Worm (Caenorhabditis elegans): ENCODE results near the gene Y6E2A.4.

- TF ChIP-seq elt-2 (tag; optimal IDR thresholded peaks at IDR 0.05) (peak; percentile 75), tbx-2 (tag; optimal IDR thresholded peaks at IDR 0.05) (no peak), elt-4 (tag; optimal IDR thresholded peaks at IDR 0.05) (no peak), T23F11.4 (GFP tag; optimal IDR thresholded peaks at IDR 0.05) (no peak), hlh-13 (GFP tag; optimal IDR thresholded peaks at IDR 0.05) (no peak), F13H6.1 (tag; optimal IDR thresholded peaks at IDR 0.05) (no peak), nhr-11 (tag; optimal IDR thresholded peaks at IDR 0.05) (no peak), fkh-10 (GFP tag; optimal IDR thresholded peaks at IDR 0.05) (no peak), pha-4 (tag; optimal IDR thresholded peaks at IDR 0.05) (no peak), sox-4 (tag; optimal IDR thresholded peaks at IDR 0.05) (no peak), lim-6 (tag; optimal IDR thresholded peaks at IDR 0.05) (no peak), pros-1 (tag; optimal IDR thresholded peaks at IDR 0.05) (no peak), ceh-48 (tag; optimal IDR thresholded peaks at IDR 0.05) (no peak), ama-1 (optimal IDR thresholded peaks at IDR 0.05) (no peak)
Measured at ce11 chrV:15666718-15667117, 49.9 kb downstream of the Y6E2A.4 start.
